Worm (Caenorhabditis elegans) whole organism, young adult: Measurements from ENCODE around the gene Y59H11AM.4.
A peak's percentile ranks its signal among the peaks of the same experiment; 100 is the strongest.

Source experiments
- B0019.2 ChIP-seq: fragments of 200-800 bp; sonication (Bioruptor generic); conservative IDR thresholded peaks from 2 replicates; pipeline ENCODE4 v1.3.6; 2022; ENCODE audit warnings: missing genetic modification reagents, missing genetic modification characterization, missing compliant biosample characterization
- C06A6.2 ChIP-seq: fragments of 200-800 bp; sonication (Bioruptor generic); conservative IDR thresholded peaks from 2 replicates; pipeline ENCODE4 v1.3.6; 2022; ENCODE audit warnings: missing genetic modification characterization, missing compliant biosample characterization
- D2030.7 ChIP-seq: fragments of 200-800 bp; sonication (Bioruptor generic); IDR thresholded peaks from 2 replicates; pipeline ENCODE4 v1.3.6; 2022; ENCODE audit warnings: missing genetic modification reagents, missing genetic modification characterization, missing compliant biosample characterization
- F33H1.4 ChIP-seq: fragments of 200-800 bp; sonication (Bioruptor generic); IDR thresholded peaks from 2 replicates; pipeline ENCODE4 v1.3.6; 2022; ENCODE audit warnings: missing genetic modification reagents, missing genetic modification characterization, missing compliant biosample characterization
- K11D2.4 ChIP-seq: fragments of 200-800 bp; sonication (Bioruptor generic); IDR thresholded peaks from 2 replicates; pipeline ENCODE4 v1.3.6; 2022; ENCODE audit warnings: missing genetic modification reagents, missing genetic modification characterization, missing compliant biosample characterization
- T07F8.4 ChIP-seq: sonication (generic microtip); optimal IDR thresholded peaks from 2 replicates; lab custom pipeline; 2016; ENCODE audit warnings: mild to moderate bottlenecking, missing genetic modification characterization, moderate library complexity, missing compliant biosample characterization
- Y53F4B.3 ChIP-seq: fragments of 200-800 bp; sonication (Bioruptor generic); IDR thresholded peaks from 2 replicates; pipeline ENCODE4 v1.3.6; 2022; ENCODE audit warnings: missing genetic modification reagents, missing genetic modification characterization, missing compliant biosample characterization
- Y56A3A.18 ChIP-seq: fragments of 200-800 bp; sonication (Bioruptor generic); IDR thresholded peaks from 2 replicates; pipeline ENCODE4 v1.3.6; 2022; ENCODE audit warnings: missing genetic modification reagents, missing genetic modification characterization, missing compliant biosample characterization
- Y79H2A.3 ChIP-seq: fragments of 200-800 bp; sonication (Bioruptor generic); conservative IDR thresholded peaks from 2 replicates; pipeline ENCODE4 v1.3.6; 2022; ENCODE audit warnings: missing genetic modification reagents, missing genetic modification characterization, missing compliant biosample characterization
- ZK185.1 ChIP-seq: sonication (generic microtip); optimal IDR thresholded peaks from 2 replicates; lab custom pipeline; 2016; ENCODE audit warnings: mild to moderate bottlenecking, missing genetic modification characterization, missing compliant biosample characterization; ENCODE audit not compliant: poor library complexity, severe bottlenecking
- aptf-2 ChIP-seq: fragments of 200-800 bp; sonication (Bioruptor generic); conservative IDR thresholded peaks from 2 replicates; pipeline ENCODE4 v1.3.6; 2022; ENCODE audit warnings: missing genetic modification reagents, missing genetic modification characterization, missing compliant biosample characterization
- atf-7 ChIP-seq: sonication (generic microtip); optimal IDR thresholded peaks from 2 replicates; lab custom pipeline; 2017; ENCODE audit warnings: mild to moderate bottlenecking, missing genetic modification characterization, missing compliant biosample characterization
- attf-6 ChIP-seq: fragments of 200-800 bp; sonication (Bioruptor generic); IDR thresholded peaks from 2 replicates; pipeline ENCODE4 v1.3.6; 2022; ENCODE audit warnings: missing genetic modification reagents, missing genetic modification characterization, missing compliant biosample characterization
- bed-1 ChIP-seq: fragments of 200-800 bp; sonication (Bioruptor generic); IDR thresholded peaks from 2 replicates; pipeline ENCODE4 v1.3.6; 2022; ENCODE audit warnings: missing genetic modification reagents, missing genetic modification characterization, missing compliant biosample characterization
- ccch-3 ChIP-seq: fragments of 200-800 bp; sonication (Bioruptor generic); optimal IDR thresholded peaks from 2 replicates; lab custom pipeline; 2018; ENCODE audit warnings: mild to moderate bottlenecking, missing genetic modification characterization, missing compliant biosample characterization
- ceh-27 ChIP-seq: fragments of 200-800 bp; sonication (Bioruptor generic); optimal IDR thresholded peaks from 2 replicates; lab custom pipeline; 2018; ENCODE audit warnings: mild to moderate bottlenecking, missing genetic modification characterization, moderate library complexity, missing compliant biosample characterization
- dox-1 ChIP-seq: fragments of 200-800 bp; sonication (Bioruptor generic); IDR thresholded peaks from 2 replicates; pipeline ENCODE4 v1.3.6; 2022; ENCODE audit warnings: missing genetic modification reagents, missing genetic modification characterization, missing compliant biosample characterization
- hlh-12 ChIP-seq: sonication (generic microtip); optimal IDR thresholded peaks from 2 replicates; lab custom pipeline; 2016; ENCODE audit warnings: missing genetic modification characterization, missing compliant biosample characterization
- let-607 ChIP-seq, 2 experiments: fragments of 200-800 bp in 1 of 2; sonication (Bioruptor generic) in 1 of 2; sonication (generic microtip) in 1 of 2; optimal IDR thresholded peaks; 2 replicates each; lab custom pipeline; 2016 to 2018; ENCODE audit warnings: mild to moderate bottlenecking in 2 of 2, missing compliant biosample characterization in 2 of 2, missing genetic modification characterization in 2 of 2, moderate library complexity in 2 of 2, missing genotype in 1 of 2
- lin-26 ChIP-seq: fragments of 200-800 bp; sonication (Bioruptor generic); IDR thresholded peaks from 2 replicates; pipeline ENCODE4 v1.3.6; 2022; ENCODE audit warnings: missing genetic modification reagents, missing genetic modification characterization, missing compliant biosample characterization
- lsy-27 ChIP-seq: sonication (generic microtip); optimal IDR thresholded peaks from 2 replicates; lab custom pipeline; 2017; ENCODE audit warnings: missing genetic modification characterization, mild to moderate bottlenecking, missing compliant biosample characterization, antibody characterized with exemption, missing genotype, borderline replicate concordance; ENCODE audit not compliant: insufficient read depth
- mcd-1 ChIP-seq: fragments of 200-800 bp; sonication (Bioruptor generic); IDR thresholded peaks from 2 replicates; pipeline ENCODE4 v1.3.6; 2022; ENCODE audit warnings: missing genetic modification reagents, missing genetic modification characterization, missing compliant biosample characterization
- nfyb-1 ChIP-seq: fragments of 200-800 bp; sonication (Bioruptor generic); IDR thresholded peaks from 2 replicates; pipeline ENCODE4 v1.3.6; 2022; ENCODE audit warnings: missing genetic modification reagents, missing genetic modification characterization, missing compliant biosample characterization
- nhr-120 ChIP-seq: fragments of 200-800 bp; sonication (Bioruptor generic); IDR thresholded peaks from 2 replicates; pipeline ENCODE4 v1.3.6; 2022; ENCODE audit warnings: missing genetic modification characterization, missing compliant biosample characterization
- nhr-27 ChIP-seq: fragments of 200-800 bp; sonication (Bioruptor generic); optimal IDR thresholded peaks from 2 replicates; lab custom pipeline; 2018; ENCODE audit warnings: mild to moderate bottlenecking, missing genetic modification characterization, moderate library complexity, missing compliant biosample characterization
- nhr-80 ChIP-seq: sonication (generic microtip); optimal IDR thresholded peaks from 2 replicates; lab custom pipeline; 2016; ENCODE audit warnings: missing genetic modification characterization, missing compliant biosample characterization
- pha-4 ChIP-seq: fragments of 150-350 bp; sonication (generic microtip); optimal IDR thresholded peaks from 2 replicates; lab custom pipeline; 2014; ENCODE audit warnings: missing biosample characterization, missing genetic modification reagents, missing genetic modification characterization
- rcor-1 ChIP-seq: fragments of 200-800 bp; sonication (Bioruptor generic); IDR thresholded peaks from 2 replicates; pipeline ENCODE4 v1.3.6; 2022; ENCODE audit warnings: missing genetic modification reagents, missing genetic modification characterization, missing compliant biosample characterization
- rpc-1 ChIP-seq, 2 experiments: fragments of 150-350 bp in 1 of 2; sonication (generic microtip) in 1 of 2; optimal IDR thresholded peaks; 2 replicates each; lab custom pipeline; 2014 to 2018; ENCODE audit warnings: missing biosample characterization in 1 of 2, missing genetic modification characterization in 1 of 2, missing genetic modification reagents in 1 of 2, missing genotype in 1 of 2
- sdz-38 ChIP-seq: sonication (generic microtip); optimal IDR thresholded peaks from 2 replicates; lab custom pipeline; 2016; ENCODE audit warnings: missing genotype, missing genetic modification characterization, missing compliant biosample characterization
- snpc-1.3 ChIP-seq: sonication (generic microtip); optimal IDR thresholded peaks from 2 replicates; lab custom pipeline; 2017; ENCODE audit warnings: missing genetic modification characterization, mild to moderate bottlenecking, missing compliant biosample characterization, antibody characterized with exemption, moderate library complexity, missing genotype, missing genetic modification reagents; ENCODE audit not compliant: insufficient read depth
- snpc-3.4 ChIP-seq: sonication (generic microtip); optimal IDR thresholded peaks from 2 replicates; lab custom pipeline; 2017; ENCODE audit warnings: missing genetic modification characterization, mild to moderate bottlenecking, missing compliant biosample characterization, antibody characterized with exemption, moderate library complexity, missing genotype, missing genetic modification reagents
- snpc-4 ChIP-seq, 5 experiments: fragments of 150-350 bp in 1 of 5; sonication (generic microtip) in 4 of 5; optimal IDR thresholded peaks; 2 replicates each; lab custom pipeline; 2014 to 2018; ENCODE audit warnings: missing genetic modification characterization in 5 of 5, missing biosample characterization in 3 of 5, antibody characterized with exemption in 2 of 5, mild to moderate bottlenecking in 2 of 5, missing compliant biosample characterization in 2 of 5, missing genotype in 2 of 5, moderate library complexity in 2 of 5, missing genetic modification reagents in 1 of 5
- tbp1 ChIP-seq: fragments of 200-800 bp; sonication (Bioruptor generic); optimal IDR thresholded peaks from 2 replicates; lab custom pipeline; 2018; ENCODE audit warnings: mild to moderate bottlenecking, missing genetic modification characterization, missing compliant biosample characterization
- ztf-25 ChIP-seq: fragments of 200-800 bp; sonication (Bioruptor generic); IDR thresholded peaks from 2 replicates; pipeline ENCODE4 v1.3.6; 2022; ENCODE audit warnings: missing genetic modification reagents, missing genetic modification characterization, missing compliant biosample characterization
- ztf-6 ChIP-seq: fragments of 200-800 bp; sonication (Bioruptor generic); IDR thresholded peaks from 2 replicates; pipeline ENCODE4 v1.3.6; 2022; ENCODE audit warnings: missing genetic modification reagents, missing genetic modification characterization, missing compliant biosample characterization

Gene Y59H11AM.4

DNA sequence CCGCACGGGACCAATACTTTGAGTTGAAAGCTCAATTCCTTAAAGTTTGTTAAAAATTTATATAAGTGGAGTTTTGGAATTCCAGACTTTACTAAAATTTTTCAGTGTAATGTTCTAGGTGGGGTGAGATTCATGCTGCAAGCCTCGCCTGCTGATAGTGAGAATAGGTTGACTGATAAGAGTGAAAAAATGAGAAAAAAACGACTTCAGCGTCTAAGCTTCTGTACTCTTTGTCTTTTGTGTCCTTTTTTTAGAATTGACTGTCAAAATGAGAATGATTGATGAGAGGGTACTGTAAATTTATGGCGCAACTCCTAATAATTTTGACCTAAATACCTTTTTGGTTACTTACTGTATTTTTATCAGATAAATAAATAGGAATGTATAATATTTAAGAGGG, 36.0 kb downstream of the Y59H11AM.4 start:
- TF ChIP-seq D2030.7 (GFP tag; lab: Robert Waterston, UW) (no peak), nhr-80 (peak; percentile 54)
- TF ChIP-seq, all 124 proteins: peak for 1

- TF ChIP-seq nhr-27 (tag; lab: Kevin White, UChicago) (no peak), ztf-25 (GFP tag; lab: Robert Waterston, UW) (no peak), tbp1 (GFP tag; lab: Kevin White, UChicago) (peak; percentile 13), T07F8.4 (tag; lab: Kevin White, UChicago) (no peak), Y79H2A.3 (GFP tag; lab: Robert Waterston, UW) (no peak), nhr-120 (GFP tag; lab: Robert Waterston, UW) (no peak), Y56A3A.18 (GFP tag; lab: Robert Waterston, UW) (no peak), ccch-3 (GFP tag; lab: Kevin White, UChicago) (no peak), mcd-1 (GFP tag; lab: Robert Waterston, UW) (no peak), ceh-27 (GFP tag; lab: Kevin White, UChicago) (no peak), attf-6 (GFP tag; lab: Robert Waterston, UW) (no peak), C06A6.2 (no peak), nhr-80 (peak; percentile 62), snpc-3.4 (tag; lab: Kevin White, UChicago) (no peak), sdz-38 (tag; lab: Kevin White, UChicago) (no peak), aptf-2 (GFP tag; lab: Robert Waterston, UW) (no peak), rpc-1 (optimal IDR thresholded peaks at IDR 0.05; lab: Kevin White, UChicago) (no peak), rpc-1 (tag; optimal IDR thresholded peaks at IDR 0.05; lab: Kevin White, UChicago) (no peak), K11D2.4 (GFP tag; lab: Robert Waterston, UW) (no peak), F33H1.4 (GFP tag; lab: Robert Waterston, UW) (no peak), Y53F4B.3 (no peak), B0019.2 (no peak), pha-4 (tag; lab: Kevin White, UChicago) (no peak), rcor-1 (GFP tag; lab: Robert Waterston, UW) (no peak), nfyb-1 (GFP tag; lab: Robert Waterston, UW) (0 out of 2 replicates have a peak, but pooled peaks have one; percentile 14)
These were observed 37.4 kb downstream of the Y59H11AM.4 start for ce11 chrIV:8532796-8533195.

DNA sequence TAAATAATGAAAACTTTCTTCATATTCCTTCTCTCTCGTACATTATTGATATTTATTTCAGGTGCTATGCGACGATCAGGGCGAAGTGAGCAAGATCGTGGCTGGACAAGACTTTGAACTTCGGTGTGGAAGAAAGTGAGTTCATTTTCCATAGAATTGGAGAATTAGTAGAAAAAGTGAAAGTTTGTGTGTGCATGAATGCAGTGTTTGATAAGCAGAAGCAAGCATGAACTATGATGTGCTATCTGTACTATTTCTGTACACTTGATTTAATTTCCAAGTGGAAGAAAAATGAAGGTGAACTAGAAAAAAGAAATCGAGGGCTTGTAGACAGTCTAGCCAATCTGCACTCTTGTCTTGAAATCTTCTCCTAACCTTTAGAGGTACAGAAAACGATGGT, 38.1 kb downstream of the Y59H11AM.4 start:
- no peak for TF ChIP-seq lsy-27 (tag; lab: Kevin White, UChicago)
- TF ChIP-seq atf-7 (tag; lab: Kevin White, UChicago) = peak; percentile 40
- TF ChIP-seq bed-1 = no peak
- TF ChIP-seq dox-1 (GFP tag; lab: Robert Waterston, UW) = 0 out of 2 replicates have a peak, but pooled peaks have one; percentile 24
- TF ChIP-seq ztf-6 (GFP tag; lab: Robert Waterston, UW) = no peak
- TF ChIP-seq let-607 (tag; optimal IDR thresholded peaks at IDR 0.05; lab: Kevin White, UChicago) = peak in 1 of 2 experiments; percentile 7
- TF ChIP-seq snpc-1.3 (tag; lab: Kevin White, UChicago) = no peak
- no peak for TF ChIP-seq hlh-12 (tag; lab: Kevin White, UChicago)
- TF ChIP-seq tbp1 (GFP tag; lab: Kevin White, UChicago) = no peak
- TF ChIP-seq lin-26 (GFP tag; lab: Robert Waterston, UW) = no peak
- no peak for TF ChIP-seq snpc-4 (GFP tag; optimal IDR thresholded peaks at IDR 0.05; lab: Kevin White, UChicago)
- TF ChIP-seq snpc-4 (tag; optimal IDR thresholded peaks at IDR 0.05; lab: Kevin White, UChicago) = no peak
- TF ChIP-seq nhr-80 = peak; percentile 78
- TF ChIP-seq ZK185.1 (tag; lab: Kevin White, UChicago) = no peak
- no peak for TF ChIP-seq rcor-1 (GFP tag; lab: Robert Waterston, UW)
